Worm (Caenorhabditis elegans): ENCODE results near the gene Y40H4A.2.

ce11 chrV:14603755-14604154 lies 18.5 kb upstream of the Y40H4A.2 start:
- TF ChIP-seq nhr-12 (tag; optimal IDR thresholded peaks at IDR 0.05) (no peak), drap-1 (GFP tag; optimal IDR thresholded peaks at IDR 0.05) (no peak), elt-1 (tag; optimal IDR thresholded peaks at IDR 0.05; ENCODE audit: borderline replicate concordance, insufficient read depth) (no peak), ztf-11 (tag; optimal IDR thresholded peaks at IDR 0.05) (no peak), M03D4.4 (tag; optimal IDR thresholded peaks at IDR 0.05) (no peak), nhr-76 (tag; optimal IDR thresholded peaks at IDR 0.05) (no peak), tbx-8 (GFP tag; optimal IDR thresholded peaks at IDR 0.05) (no peak)

All from whole organism, mixed stage, embryonic.